Worm (Caenorhabditis elegans): Measurements from ENCODE around the gene ifa-1.

DNA sequence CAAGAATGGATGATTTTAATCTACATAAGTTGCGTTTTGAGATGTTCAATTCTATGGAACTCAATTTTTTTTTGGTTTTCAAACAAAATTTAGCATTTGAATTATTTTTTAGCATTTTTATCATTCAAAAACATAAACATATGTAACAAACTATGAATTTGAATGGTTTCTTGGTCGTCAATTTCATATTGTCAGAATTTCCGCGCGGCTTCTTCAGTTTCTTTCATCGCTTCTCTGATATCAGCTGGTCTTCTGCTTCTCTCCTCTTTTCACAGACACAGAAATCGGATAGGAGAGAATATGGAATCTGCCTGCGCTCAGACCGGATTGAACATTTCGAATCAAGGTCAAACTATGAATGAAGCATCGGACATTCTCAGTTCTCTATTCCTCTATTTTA, 4.3 kb upstream of the ifa-1 start, which contains the start of gene C03A3.9:
- no peak for TF ChIP-seq cog-1 (tag; optimal IDR thresholded peaks at IDR 0.05)
- TF ChIP-seq T22C8.4 (GFP tag; IDR thresholded peaks at IDR 0.05), result no peak
- TF ChIP-seq ztf-23 (GFP tag; IDR thresholded peaks at IDR 0.05), result no peak
- TF ChIP-seq flt-1 (GFP tag; IDR thresholded peaks at IDR 0.05), result no peak
- no peak for TF ChIP-seq med-1 (GFP tag; optimal IDR thresholded peaks at IDR 0.05; ENCODE audit: insufficient read depth)
